Fruit fly (Drosophila melanogaster): Measurements from ENCODE around the gene fru.

- TF ChIP-seq insv (optimal IDR thresholded peaks at IDR 0.05) (no peak), h (optimal IDR thresholded peaks at IDR 0.05) (no peak), Sin3A (optimal IDR thresholded peaks at IDR 0.05) (no peak), Myc (optimal IDR thresholded peaks at IDR 0.05) (no peak)
These were observed 142.6 kb downstream of the fru start, which contains the start of the genes Wdr37 and koko for dm6 chr3R:18402549-18403429.
